Worm (Caenorhabditis elegans): Measurements from ENCODE around the gene lars-1.

The lars-1 gene

ce11 chrIII:4193659-4194103 lies 7.1 kb upstream of the lars-1 start, which contains the start of gene xbp-1 (continued):
- TF ChIP-seq R02D3.7 (tag; optimal IDR thresholded peaks at IDR 0.05), result peak; percentile 64
- TF ChIP-seq ceh-9 (tag; optimal IDR thresholded peaks at IDR 0.05), result no peak
- no peak for TF ChIP-seq nhr-67 (tag; optimal IDR thresholded peaks at IDR 0.05)
- no peak for TF ChIP-seq eor-1 (tag; optimal IDR thresholded peaks at IDR 0.05)
- TF ChIP-seq nhr-43 (tag; optimal IDR thresholded peaks at IDR 0.05; ENCODE audit: poor library complexity, severe bottlenecking), result peak; percentile 39
- no peak for TF ChIP-seq ZK546.5 (tag; optimal IDR thresholded peaks at IDR 0.05)
- TF ChIP-seq mdl-1 (tag; optimal IDR thresholded peaks at IDR 0.05), result peak; percentile 55
- no peak for TF ChIP-seq zag-1 (tag; optimal IDR thresholded peaks at IDR 0.05)

ce11 chrIII:4191091-4191638 lies 4.6 kb upstream of the lars-1 start, which contains the start of gene dnj-16:
TSS of gene dnj-16 (plus strand) at chrIII:4191141.
- peak; percentile 4 for TF ChIP-seq ceh-28 (tag; optimal IDR thresholded peaks at IDR 0.05)
- TF ChIP-seq ama-1 (optimal IDR thresholded peaks at IDR 0.05), result no peak
- TF ChIP-seq elt-1 (tag; optimal IDR thresholded peaks at IDR 0.05), result no peak
- TF ChIP-seq nhr-67 (tag; optimal IDR thresholded peaks at IDR 0.05), result no peak
- TF ChIP-seq ztf-4 (tag; optimal IDR thresholded peaks at IDR 0.05), result no peak
- no peak for TF ChIP-seq ZK546.5 (tag; optimal IDR thresholded peaks at IDR 0.05)
- TF ChIP-seq pha-4 (tag; optimal IDR thresholded peaks at IDR 0.05), result peak; percentile 88
- peak; percentile 30 for TF ChIP-seq pqm-1 (tag; optimal IDR thresholded peaks at IDR 0.05)
- TF ChIP-seq nhr-23 (tag; optimal IDR thresholded peaks at IDR 0.05), result no peak
- no peak for TF ChIP-seq unc-62 (GFP tag; optimal IDR thresholded peaks at IDR 0.05)
- TF ChIP-seq jun-1 (tag; optimal IDR thresholded peaks at IDR 0.05), result peak; percentile 56
- no peak for TF ChIP-seq egl-5 (tag; optimal IDR thresholded peaks at IDR 0.05)
- TF ChIP-seq lin-39 (tag; optimal IDR thresholded peaks at IDR 0.05), result peak; percentile 33
- TF ChIP-seq ceh-16 (tag; optimal IDR thresholded peaks at IDR 0.05), result no peak
- TF ChIP-seq lin-15B (tag; optimal IDR thresholded peaks at IDR 0.05), result peak; percentile 40
- no peak for TF ChIP-seq egl-27 (tag; optimal IDR thresholded peaks at IDR 0.05)
- peak; percentile 9 for TF ChIP-seq snpc-4 (tag; optimal IDR thresholded peaks at IDR 0.05)
- TF ChIP-seq nhr-25 (tag; optimal IDR thresholded peaks at IDR 0.05), result peak; percentile 8
- no peak for TF ChIP-seq unc-39 (tag; optimal IDR thresholded peaks at IDR 0.05)
- no peak for TF ChIP-seq eor-1 (tag; optimal IDR thresholded peaks at IDR 0.05)
- no peak for TF ChIP-seq elt-2 (tag; optimal IDR thresholded peaks at IDR 0.05)
- TF ChIP-seq mdl-1 (tag; optimal IDR thresholded peaks at IDR 0.05), result no peak
- no peak for TF ChIP-seq skn-1 (tag; optimal IDR thresholded peaks at IDR 0.05)
- TF ChIP-seq mml-1 (tag; optimal IDR thresholded peaks at IDR 0.05), result no peak
- TF ChIP-seq nfya-1 (tag; optimal IDR thresholded peaks at IDR 0.05; ENCODE audit: insufficient read depth), result peak; percentile 69
- no peak for TF ChIP-seq lsy-12 (tag; optimal IDR thresholded peaks at IDR 0.05)
- no peak for TF ChIP-seq fkh-10 (GFP tag; optimal IDR thresholded peaks at IDR 0.05)
- peak; percentile 43 for TF ChIP-seq hmg-11 (tag; optimal IDR thresholded peaks at IDR 0.05)
- TF ChIP-seq daf-12 (tag; optimal IDR thresholded peaks at IDR 0.05), result no peak

- TF ChIP-seq egl-27 (tag; optimal IDR thresholded peaks at IDR 0.05) (no peak), nhr-25 (tag; optimal IDR thresholded peaks at IDR 0.05) (no peak), eor-1 (tag; optimal IDR thresholded peaks at IDR 0.05) (no peak), lsy-12 (tag; optimal IDR thresholded peaks at IDR 0.05) (no peak), nhr-28 (tag; optimal IDR thresholded peaks at IDR 0.05) (no peak), egl-5 (tag; optimal IDR thresholded peaks at IDR 0.05) (no peak), ceh-9 (tag; optimal IDR thresholded peaks at IDR 0.05) (no peak), nhr-12 (tag; optimal IDR thresholded peaks at IDR 0.05) (no peak), unc-39 (tag; optimal IDR thresholded peaks at IDR 0.05) (no peak)
Measured at ce11 chrIII:4190241-4190640, 3.6 kb upstream of the lars-1 start, which contains the start of gene spp-28. TSS of gene spp-28 (minus strand) at chrIII:4190341.

- peak; percentile 4 for TF ChIP-seq nhr-23 (tag; optimal IDR thresholded peaks at IDR 0.05)
- TF ChIP-seq fkh-2 (tag; optimal IDR thresholded peaks at IDR 0.05), result no peak
- peak; percentile 10 for TF ChIP-seq nhr-43 (tag; optimal IDR thresholded peaks at IDR 0.05; ENCODE audit: poor library complexity, severe bottlenecking)
Measured at ce11 chrIII:4189602-4190001, 3.0 kb upstream of the lars-1 start.

Measured in whole organism, L3 larva.